Fruit fly (Drosophila melanogaster): ENCODE measurements around the gene I-t.

Gene I-t

dm6 chr3R:11671784-11672183 is 32.0 kb upstream of the I-t start (continued):
- no peak for TF ChIP-seq CG15336 (GFP tag; IDR thresholded peaks at IDR 0.05)
- TF ChIP-seq CG6163 (GFP tag; IDR thresholded peaks at IDR 0.05) = no peak
- peak; percentile 23 for TF ChIP-seq CG32006 (GFP tag; optimal IDR thresholded peaks at IDR 0.05)
- TF ChIP-seq topi (GFP tag; optimal IDR thresholded peaks at IDR 0.05) = peak; percentile 48
- no peak for TF ChIP-seq CG16779 (tag; optimal IDR thresholded peaks at IDR 0.05)
- TF ChIP-seq Hr39 (GFP tag; optimal IDR thresholded peaks at IDR 0.05) = peak; percentile 29
- no peak for TF ChIP-seq CG11294 (GFP tag; IDR thresholded peaks at IDR 0.05)
- TF ChIP-seq acj6 (GFP tag; optimal IDR thresholded peaks at IDR 0.05) = peak; percentile 36
- TF ChIP-seq CG6276 (GFP tag; optimal IDR thresholded peaks at IDR 0.05) = no peak
- TF ChIP-seq Hr38 (GFP tag; optimal IDR thresholded peaks at IDR 0.05) = no peak
- peak; percentile 50 for TF ChIP-seq Eip75B (GFP tag; optimal IDR thresholded peaks at IDR 0.05)
- TF ChIP-seq CG7368 (GFP tag; optimal IDR thresholded peaks at IDR 0.05) = no peak
- TF ChIP-seq Met (GFP tag; optimal IDR thresholded peaks at IDR 0.05) = no peak
- TF ChIP-seq net (GFP tag; optimal IDR thresholded peaks at IDR 0.05) = peak; percentile 10
- 0 out of 3 replicates have a peak, but pooled peaks have one; percentile 16 for TF ChIP-seq eg (GFP tag; IDR thresholded peaks at IDR 0.05)
- TF ChIP-seq Ets21C (GFP tag; optimal IDR thresholded peaks at IDR 0.05) = no peak
- no peak for TF ChIP-seq CG3032 (tag; optimal IDR thresholded peaks at IDR 0.05)
- TF ChIP-seq Gug (GFP tag; IDR thresholded peaks at IDR 0.05) = no peak
- TF ChIP-seq Blimp-1 (GFP tag; optimal IDR thresholded peaks at IDR 0.05) = no peak
- TF ChIP-seq fd85E (GFP tag; optimal IDR thresholded peaks at IDR 0.05) = no peak
- TF ChIP-seq CG8632 (GFP tag; optimal IDR thresholded peaks at IDR 0.05) = no peak
- peak; percentile 8 for TF ChIP-seq dsx (GFP tag; optimal IDR thresholded peaks at IDR 0.05; ENCODE audit: poor library complexity, severe bottlenecking)
- no peak for TF ChIP-seq Eip93F (GFP tag; optimal IDR thresholded peaks at IDR 0.05)
- no peak for TF ChIP-seq OdsH (GFP tag; optimal IDR thresholded peaks at IDR 0.05)
- peak; percentile 34 for TF ChIP-seq esn (GFP tag; optimal IDR thresholded peaks at IDR 0.05)

dm6 chr3R:11673955-11674663 is 29.7 kb upstream of the I-t start, which contains the start of gene CG14715:
Gene CG14715 (plus strand): TSS chr3R:11674221.
- no peak for TF ChIP-seq Ets96B (tag; optimal IDR thresholded peaks at IDR 0.05)
- peak; percentile 31 for TF ChIP-seq CG10631 (GFP tag; optimal IDR thresholded peaks at IDR 0.05)
- TF ChIP-seq Eip78C (GFP tag) = peak; percentile 65
- TF ChIP-seq lz (GFP tag; optimal IDR thresholded peaks at IDR 0.05) = peak; percentile 47
- TF ChIP-seq CG6854 (GFP tag; optimal IDR thresholded peaks at IDR 0.05) = no peak
- peak; percentile 59 for TF ChIP-seq esn (GFP tag; optimal IDR thresholded peaks at IDR 0.05)
- no peak for TF ChIP-seq pdm3 (GFP tag; optimal IDR thresholded peaks at IDR 0.05)
- no peak for TF ChIP-seq dsx (GFP tag; optimal IDR thresholded peaks at IDR 0.05; ENCODE audit: poor library complexity, severe bottlenecking)
- TF ChIP-seq Sox15 (GFP tag; optimal IDR thresholded peaks at IDR 0.05) = peak; percentile 6
- TF ChIP-seq Eip93F (GFP tag; optimal IDR thresholded peaks at IDR 0.05) = no peak
- no peak for TF ChIP-seq CG6808 (GFP tag; optimal IDR thresholded peaks at IDR 0.05)
- no peak for TF ChIP-seq CG16779 (tag; optimal IDR thresholded peaks at IDR 0.05)
- TF ChIP-seq net (GFP tag; optimal IDR thresholded peaks at IDR 0.05) = no peak
- TF ChIP-seq CG8632 (GFP tag; optimal IDR thresholded peaks at IDR 0.05) = no peak
- TF ChIP-seq achi (GFP tag; optimal IDR thresholded peaks at IDR 0.05) = no peak
- TF ChIP-seq CG6276 (GFP tag; optimal IDR thresholded peaks at IDR 0.05) = no peak
- TF ChIP-seq Blimp-1 (GFP tag; optimal IDR thresholded peaks at IDR 0.05) = no peak
- no peak for TF ChIP-seq Gug (GFP tag; IDR thresholded peaks at IDR 0.05)
- TF ChIP-seq CG1621 (tag; optimal IDR thresholded peaks at IDR 0.05) = no peak
- peak; percentile 17 for TF ChIP-seq CG6792 (GFP tag; optimal IDR thresholded peaks at IDR 0.05)
- peak; percentile 30 for TF ChIP-seq acj6 (GFP tag; optimal IDR thresholded peaks at IDR 0.05)
- TF ChIP-seq dac (GFP tag; optimal IDR thresholded peaks at IDR 0.05) = no peak
- TF ChIP-seq cyc (GFP tag; optimal IDR thresholded peaks at IDR 0.05) = peak; percentile 39
- peak; percentile 65 for TF ChIP-seq CG31627 (GFP tag; optimal IDR thresholded peaks at IDR 0.05)
- TF ChIP-seq spab (GFP tag; optimal IDR thresholded peaks at IDR 0.05) = no peak
- no peak for TF ChIP-seq Hr38 (GFP tag; optimal IDR thresholded peaks at IDR 0.05)
- TF ChIP-seq CG3032 (tag; optimal IDR thresholded peaks at IDR 0.05) = peak; percentile 22
- TF ChIP-seq Met (GFP tag; optimal IDR thresholded peaks at IDR 0.05) = no peak
- peak; percentile 44 for TF ChIP-seq topi (GFP tag; optimal IDR thresholded peaks at IDR 0.05)
- peak; percentile 64 for TF ChIP-seq Sox14 (GFP tag; optimal IDR thresholded peaks at IDR 0.05)
- no peak for TF ChIP-seq fd85E (GFP tag; optimal IDR thresholded peaks at IDR 0.05)
- peak; percentile 27 for TF ChIP-seq Eip75B (GFP tag; optimal IDR thresholded peaks at IDR 0.05)
- TF ChIP-seq CG32006 (GFP tag; optimal IDR thresholded peaks at IDR 0.05) = no peak
- no peak for TF ChIP-seq CG11902 (GFP tag; optimal IDR thresholded peaks at IDR 0.05)
- TF ChIP-seq fkh (GFP tag; optimal IDR thresholded peaks at IDR 0.05) = peak; percentile 33
- no peak for TF ChIP-seq CG11762 (GFP tag; optimal IDR thresholded peaks at IDR 0.05; ENCODE audit: insufficient read depth)
- no peak for TF ChIP-seq Lpt (GFP tag; optimal IDR thresholded peaks at IDR 0.05)
- peak; percentile 19 for TF ChIP-seq CG3919 (GFP tag; optimal IDR thresholded peaks at IDR 0.05)
- TF ChIP-seq fd59A (GFP tag; optimal IDR thresholded peaks at IDR 0.05) = no peak

Data from whole organism, prepupa.